Worm (Caenorhabditis elegans) whole organism, L1 larva: ENCODE data around the gene sru-13.
"Not testable (repeated sequence)": the region's sequence is repeated elsewhere in the genome, so short reads cannot be mapped to it uniquely, and the experiment has no call there.

ENCODE experiments used
- C16A3.4 ChIP-seq: fragments of 150-350 bp; optimal IDR thresholded peaks from 2 replicates; lab custom pipeline; 2014; ENCODE audit warnings: missing biosample characterization, missing genetic modification characterization
- F16B12.6 ChIP-seq: fragments of 150-350 bp; optimal IDR thresholded peaks from 2 replicates; lab custom pipeline; 2014; ENCODE audit warnings: missing biosample characterization, missing genetic modification characterization
- aha-1 ChIP-seq: fragments of 150-350 bp; optimal IDR thresholded peaks from 2 replicates; lab custom pipeline; 2014; ENCODE audit warnings: missing biosample characterization, missing genetic modification characterization
- alr-1 ChIP-seq: fragments of 200-800 bp; sonication (Bioruptor generic); optimal IDR thresholded peaks from 2 replicates; lab custom pipeline; 2018; ENCODE audit warnings: borderline replicate concordance, mild to moderate bottlenecking, missing genetic modification characterization, missing compliant biosample characterization
- blmp-1 ChIP-seq: fragments of 150-350 bp; optimal IDR thresholded peaks from 2 replicates; lab custom pipeline; 2014; ENCODE audit warnings: missing biosample characterization, missing genetic modification characterization
- ceh-8 ChIP-seq: fragments of 200-800 bp; sonication (Bioruptor generic); optimal IDR thresholded peaks from 2 replicates; lab custom pipeline; 2018; ENCODE audit warnings: mild to moderate bottlenecking, missing genetic modification characterization, moderate library complexity, missing compliant biosample characterization
- ceh-88 ChIP-seq: fragments of 200-800 bp; sonication (Bioruptor generic); IDR thresholded peaks from 2 replicates; pipeline ENCODE4 v1.3.6; 2022; ENCODE audit warnings: missing genetic modification characterization, missing compliant biosample characterization
- efl-3 ChIP-seq: fragments of 200-800 bp; sonication (Bioruptor generic); optimal IDR thresholded peaks from 2 replicates; lab custom pipeline; 2018; ENCODE audit warnings: mild to moderate bottlenecking, missing genetic modification characterization, missing compliant biosample characterization
- egl-13 ChIP-seq: sonication (generic microtip); optimal IDR thresholded peaks from 2 replicates; lab custom pipeline; 2016; ENCODE audit warnings: missing genotype, missing genetic modification reagents, missing genetic modification characterization, missing compliant biosample characterization
- egl-27 ChIP-seq, 2 experiments: fragments of 150-350 bp in 1 of 2; sonication (generic microtip); optimal IDR thresholded peaks; 3 replicates each; lab custom pipeline; 2017 to 2018; ENCODE audit warnings: missing biosample characterization in 2 of 2, missing genetic modification characterization in 2 of 2, missing genetic modification reagents in 2 of 2
- elt-2 ChIP-seq: sonication (generic microtip); optimal IDR thresholded peaks from 2 replicates; lab custom pipeline; 2016; ENCODE audit warnings: missing genetic modification characterization, mild to moderate bottlenecking, inconsistent platforms, missing compliant biosample characterization, missing genetic modification reagents
- fkh-10 ChIP-seq: sonication (generic microtip); optimal IDR thresholded peaks from 2 replicates; lab custom pipeline; 2017; ENCODE audit warnings: missing biosample characterization, missing genetic modification reagents, missing genetic modification characterization
- fkh-8 ChIP-seq: sonication (generic microtip); optimal IDR thresholded peaks from 2 replicates; lab custom pipeline; 2016; ENCODE audit warnings: mild to moderate bottlenecking, missing genetic modification characterization, missing compliant biosample characterization
- fos-1 ChIP-seq: fragments of 150-350 bp; optimal IDR thresholded peaks from 2 replicates; lab custom pipeline; 2014; ENCODE audit warnings: missing biosample characterization, missing genetic modification characterization
- grh-1 ChIP-seq: fragments of 200-800 bp; sonication (Bioruptor generic); IDR thresholded peaks from 2 replicates; pipeline ENCODE4 v1.3.6; 2022; ENCODE audit warnings: missing genetic modification reagents, missing genetic modification characterization, missing compliant biosample characterization
- hlh-17 ChIP-seq: fragments of 200-800 bp; sonication (Bioruptor generic); optimal IDR thresholded peaks from 2 replicates; lab custom pipeline; 2018; ENCODE audit warnings: missing genetic modification characterization, mild to moderate bottlenecking, missing compliant biosample characterization, moderate library complexity, borderline replicate concordance
- isw-1 ChIP-seq: fragments of 200-800 bp; sonication (Bioruptor generic); IDR thresholded peaks from 2 replicates; pipeline ENCODE4 v1.3.6; 2022; ENCODE audit warnings: missing genetic modification characterization, missing compliant biosample characterization
- jun-1 ChIP-seq: fragments of 150-350 bp; optimal IDR thresholded peaks from 2 replicates; lab custom pipeline; 2014; ENCODE audit warnings: missing biosample characterization, missing genetic modification reagents, missing genetic modification characterization
- lin-14 ChIP-seq: fragments of 200-800 bp; sonication (Bioruptor generic); optimal IDR thresholded peaks from 2 replicates; lab custom pipeline; 2018; ENCODE audit warnings: mild to moderate bottlenecking, missing genetic modification characterization, moderate library complexity, missing compliant biosample characterization
- lin-15B ChIP-seq: fragments of 150-350 bp; sonication (generic microtip); optimal IDR thresholded peaks from 3 replicates; lab custom pipeline; 2014; ENCODE audit warnings: missing biosample characterization, missing genetic modification characterization
- lsy-2 ChIP-seq, 2 experiments: fragments of 150-350 bp; optimal IDR thresholded peaks; 2 replicates each; lab custom pipeline; 2014; ENCODE audit warnings: missing biosample characterization in 2 of 2, missing genetic modification characterization in 2 of 2
- mab-9 ChIP-seq: fragments of 200-800 bp; sonication (Bioruptor generic); IDR thresholded peaks from 2 replicates; pipeline ENCODE4 v1.3.6; 2022; ENCODE audit warnings: missing genetic modification reagents, missing genetic modification characterization, missing compliant biosample characterization
- mdl-1 ChIP-seq, 2 experiments: fragments of 150-350 bp; optimal IDR thresholded peaks; 2 replicates each; lab custom pipeline; 2014 to 2017; ENCODE audit warnings: missing biosample characterization in 2 of 2, missing genetic modification characterization in 2 of 2, inconsistent platforms in 1 of 2
- mef-2 ChIP-seq: fragments of 150-350 bp; optimal IDR thresholded peaks from 2 replicates; lab custom pipeline; 2014; ENCODE audit warnings: missing biosample characterization, missing genetic modification characterization
- nhr-20 ChIP-seq: sonication (generic microtip); optimal IDR thresholded peaks from 2 replicates; lab custom pipeline; 2016; ENCODE audit warnings: mild to moderate bottlenecking, missing genetic modification characterization, missing compliant biosample characterization
- nhr-77 ChIP-seq: fragments of 150-350 bp; optimal IDR thresholded peaks from 2 replicates; lab custom pipeline; 2014; ENCODE audit warnings: missing biosample characterization, missing genetic modification characterization
- rnt-1 ChIP-seq: sonication (generic microtip); optimal IDR thresholded peaks from 2 replicates; lab custom pipeline; 2016; ENCODE audit warnings: mild to moderate bottlenecking, missing genetic modification characterization, moderate library complexity, missing compliant biosample characterization
- snu-23 ChIP-seq: sonication (generic microtip); optimal IDR thresholded peaks from 2 replicates; lab custom pipeline; 2016; ENCODE audit warnings: missing genetic modification characterization, missing compliant biosample characterization
- sox-4 ChIP-seq: sonication (generic microtip); optimal IDR thresholded peaks from 2 replicates; lab custom pipeline; 2016; ENCODE audit warnings: missing genetic modification characterization, missing compliant biosample characterization
- sptf-1 ChIP-seq: fragments of 150-350 bp; optimal IDR thresholded peaks from 2 replicates; lab custom pipeline; 2014; ENCODE audit warnings: missing biosample characterization, missing genetic modification characterization
- tbx-2 ChIP-seq: sonication (generic microtip); optimal IDR thresholded peaks from 2 replicates; lab custom pipeline; 2016; ENCODE audit warnings: missing genetic modification characterization, missing compliant biosample characterization
- tlp-1 ChIP-seq: fragments of 150-350 bp; optimal IDR thresholded peaks from 2 replicates; lab custom pipeline; 2014; ENCODE audit warnings: missing biosample characterization, missing genetic modification characterization
- unc-130 ChIP-seq: fragments of 150-350 bp; optimal IDR thresholded peaks from 2 replicates; lab custom pipeline; 2017; ENCODE audit warnings: missing biosample characterization, missing genetic modification characterization, inconsistent platforms
- unc-30 ChIP-seq: sonication (generic microtip); optimal IDR thresholded peaks from 2 replicates; lab custom pipeline; 2017; ENCODE audit warnings: missing biosample characterization, missing genetic modification characterization
- xbp-1 ChIP-seq: sonication (generic microtip); optimal IDR thresholded peaks from 2 replicates; lab custom pipeline; 2016; ENCODE audit warnings: missing genetic modification characterization, missing compliant biosample characterization
- zip-4 ChIP-seq: fragments of 200-800 bp; sonication (Bioruptor generic); optimal IDR thresholded peaks from 2 replicates; lab custom pipeline; 2018; ENCODE audit warnings: mild to moderate bottlenecking, missing genetic modification characterization, moderate library complexity, missing compliant biosample characterization

The sru-13 gene

ce11 chrIV:12505397-12505796, 17.0 kb downstream of the sru-13 start, which contains the start of gene sru-17:
Gene sru-17 (plus strand): TSS chrIV:12505697.
- TF ChIP-seq aha-1 (tag; lab: Kevin White, UChicago); alr-1; mab-9: not testable (repeated sequence)
- TF ChIP-seq, all 84 proteins: peak for 0; not testable (repeated sequence) for 84

- TF ChIP-seq nhr-20 (tag; lab: Kevin White, UChicago) (no peak), isw-1 (GFP tag; lab: Robert Waterston, UW) (no peak)
Observed at ce11 chrIV:12501956-12502355, 20.5 kb downstream of the sru-13 start, which contains the start of gene sru-18. Gene sru-18 (plus strand): TSS chrIV:12502256.

ce11 chrIV:12498238-12498637, 24.2 kb downstream of the sru-13 start, which contains the start of gene sru-19:
Gene sru-19 (plus strand): TSS chrIV:12498538.
- no peak for TF ChIP-seq hlh-17 (GFP tag; lab: Kevin White, UChicago)
- TF ChIP-seq F16B12.6 (tag; lab: Kevin White, UChicago): no peak
- TF ChIP-seq nhr-20 (tag; lab: Kevin White, UChicago): no peak
- no peak for TF ChIP-seq zip-4
- no peak for TF ChIP-seq tlp-1 (tag; lab: Kevin White, UChicago)
- TF ChIP-seq sox-4 (tag; lab: Kevin White, UChicago): no peak
- no peak for TF ChIP-seq grh-1
- TF ChIP-seq jun-1: no peak
- TF ChIP-seq mef-2: no peak
- TF ChIP-seq tbx-2: no peak
- no peak for TF ChIP-seq mdl-1 (tag; optimal IDR thresholded peaks at IDR 0.05; lab: Kevin White, UChicago)
- no peak for TF ChIP-seq fkh-10 (GFP tag; lab: Kevin White, UChicago)

ce11 chrIV:12495196-12495595, 27.2 kb downstream of the sru-13 start, which contains the start of gene sru-20:
Gene sru-20 (plus strand): TSS chrIV:12495496.
- no peak for TF ChIP-seq ceh-88
- TF ChIP-seq sptf-1 (tag; lab: Kevin White, UChicago): no peak

- no peak for TF ChIP-seq lsy-2 (tag; optimal IDR thresholded peaks at IDR 0.05; lab: Kevin White, UChicago)
- no peak for TF ChIP-seq fkh-8 (tag; lab: Kevin White, UChicago)
- no peak for TF ChIP-seq egl-13
- no peak for TF ChIP-seq efl-3 (GFP tag; lab: Kevin White, UChicago)
- no peak for TF ChIP-seq lin-15B
- TF ChIP-seq elt-2 (tag; lab: Kevin White, UChicago): no peak
- TF ChIP-seq unc-30: no peak
Observed at ce11 chrIV:12490491-12490890, 31.9 kb downstream of the sru-13 start, which contains the start of gene him-6. Gene him-6 (plus strand): TSS chrIV:12490791.

ce11 chrIV:12487194-12487593, 35.2 kb downstream of the sru-13 start, which contains the start of gene sru-26:
Gene sru-26 (plus strand): TSS chrIV:12487494.
- TF ChIP-seq fos-1 (tag; lab: Kevin White, UChicago): no peak
- TF ChIP-seq unc-30: no peak
- TF ChIP-seq fkh-8 (tag; lab: Kevin White, UChicago): no peak
- no peak for TF ChIP-seq sox-4 (tag; lab: Kevin White, UChicago)
- no peak for TF ChIP-seq aha-1 (tag; lab: Kevin White, UChicago)
- no peak for TF ChIP-seq unc-130 (tag; lab: Kevin White, UChicago)
- TF ChIP-seq grh-1: no peak
- TF ChIP-seq lin-14 (GFP tag; lab: Kevin White, UChicago): no peak
- no peak for TF ChIP-seq elt-2 (tag; lab: Kevin White, UChicago)
- TF ChIP-seq nhr-77 (tag; lab: Kevin White, UChicago): no peak
- TF ChIP-seq ceh-8 (GFP tag; lab: Kevin White, UChicago): no peak
- TF ChIP-seq rnt-1 (tag; lab: Kevin White, UChicago): no peak
- no peak for TF ChIP-seq C16A3.4 (tag; lab: Kevin White, UChicago)
- no peak for TF ChIP-seq xbp-1 (tag; lab: Kevin White, UChicago)
- no peak for TF ChIP-seq egl-27 (tag; optimal IDR thresholded peaks at IDR 0.05; lab: Kevin White, UChicago)
- no peak for TF ChIP-seq snu-23
- TF ChIP-seq ceh-88: no peak
- no peak for TF ChIP-seq blmp-1 (tag; lab: Kevin White, UChicago)
